Worm (Caenorhabditis elegans) whole organism, L2 larva: ENCODE results near the gene let-711.

Experiments used
- C34F6.9 ChIP-seq: fragments of 150-350 bp; optimal IDR thresholded peaks from 2 replicates; lab custom pipeline; 2014; ENCODE audit warnings: missing biosample characterization, missing genetic modification characterization
- alr-1 ChIP-seq: fragments of 150-350 bp; optimal IDR thresholded peaks from 2 replicates; lab custom pipeline; 2014; ENCODE audit warnings: missing biosample characterization, missing genetic modification characterization
- blmp-1 ChIP-seq: sonication (generic microtip); optimal IDR thresholded peaks from 2 replicates; lab custom pipeline; 2017; ENCODE audit warnings: missing genetic modification characterization, mild to moderate bottlenecking, missing compliant biosample characterization, antibody characterized with exemption, moderate library complexity; ENCODE audit not compliant: insufficient read depth
- ceh-16 ChIP-seq: fragments of 150-350 bp; optimal IDR thresholded peaks from 2 replicates; lab custom pipeline; 2014; ENCODE audit warnings: missing biosample characterization, missing genetic modification characterization
- nhr-10 ChIP-seq: sonication (generic microtip); optimal IDR thresholded peaks from 2 replicates; lab custom pipeline; 2017; ENCODE audit warnings: missing biosample characterization, missing genetic modification characterization
- nhr-11 ChIP-seq: fragments of 150-350 bp; optimal IDR thresholded peaks from 2 replicates; lab custom pipeline; 2014; ENCODE audit warnings: missing biosample characterization, missing genetic modification characterization
- nhr-23 ChIP-seq: fragments of 150-350 bp; optimal IDR thresholded peaks from 2 replicates; lab custom pipeline; 2014; ENCODE audit warnings: missing biosample characterization, missing genetic modification reagents, missing genetic modification characterization
- nhr-77 ChIP-seq: fragments of 150-350 bp; optimal IDR thresholded peaks from 2 replicates; lab custom pipeline; 2014; ENCODE audit warnings: missing biosample characterization, missing genetic modification characterization
- skn-1 ChIP-seq: sonication (generic microtip); optimal IDR thresholded peaks from 2 replicates; lab custom pipeline; 2017; ENCODE audit warnings: missing biosample characterization, missing genetic modification characterization
- unc-39 ChIP-seq: fragments of 150-350 bp; optimal IDR thresholded peaks from 2 replicates; lab custom pipeline; 2014; ENCODE audit warnings: missing biosample characterization, missing genetic modification characterization

DNA sequence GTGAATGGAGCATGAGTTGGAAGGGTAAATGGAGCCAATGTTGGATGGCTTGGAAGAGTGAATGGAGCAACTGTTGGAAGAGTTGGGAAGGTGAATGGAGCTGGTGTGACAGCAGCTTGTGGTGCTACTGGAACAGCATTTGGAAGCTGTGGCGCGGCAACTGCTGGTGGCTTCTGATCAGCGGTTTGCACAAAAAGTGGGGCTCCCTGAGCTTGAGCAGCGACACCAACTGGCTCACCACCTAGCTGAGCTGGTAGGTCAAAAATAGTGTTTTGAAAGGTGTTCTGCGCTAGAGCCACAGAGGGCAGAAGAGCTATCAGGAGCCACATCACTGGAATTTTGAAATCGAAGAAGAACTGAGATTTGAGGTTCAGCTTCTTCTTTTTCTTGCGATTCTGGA lies 1.2 kb upstream of the let-711 start:
- TF ChIP-seq nhr-10 (tag; lab: Kevin White, UChicago) (no peak), nhr-23 (tag; lab: Kevin White, UChicago) (no peak), blmp-1 (no peak), unc-39 (tag; lab: Kevin White, UChicago) (no peak), ceh-16 (tag; lab: Kevin White, UChicago) (no peak), alr-1 (tag; lab: Kevin White, UChicago) (no peak), skn-1 (tag; lab: Kevin White, UChicago) (no peak), nhr-11 (tag; lab: Kevin White, UChicago) (no peak), nhr-77 (tag; lab: Kevin White, UChicago) (no peak), C34F6.9 (tag; lab: Kevin White, UChicago) (no peak)
